Fruit fly (Drosophila melanogaster) whole organism, embryonic: ENCODE results near the gene Sec20.

ENCODE experiments used
- Abd-B ChIP-seq: fragments of 200-800 bp; sonication (Bioruptor generic); optimal IDR thresholded peaks from 2 replicates; lab custom pipeline; 2018; ENCODE audit warnings: missing biosample characterization, mild to moderate bottlenecking, missing genetic modification characterization, moderate library complexity
- Atf3 ChIP-seq: fragments of 200-800 bp; sonication (Bioruptor generic); optimal IDR thresholded peaks from 3 replicates; lab custom pipeline; 2016; ENCODE audit warnings: missing biosample characterization, missing genetic modification characterization
- CG10462 ChIP-seq: fragments of 200-800 bp; sonication (Bioruptor generic); optimal IDR thresholded peaks from 2 replicates; lab custom pipeline; 2016; ENCODE audit warnings: missing biosample characterization, missing genetic modification characterization
- CG1233 ChIP-seq: fragments of 200-800 bp; sonication (Bioruptor generic); optimal IDR thresholded peaks from 4 replicates; lab custom pipeline; 2018; ENCODE audit warnings: missing biosample characterization, mild to moderate bottlenecking, missing genetic modification characterization
- CG12391 ChIP-seq: fragments of 200-800 bp; sonication (Bioruptor generic); optimal IDR thresholded peaks from 3 replicates; lab custom pipeline; 2018; ENCODE audit warnings: missing biosample characterization, mild to moderate bottlenecking, missing genetic modification characterization, moderate library complexity
- CG13624 ChIP-seq: fragments of 200-800 bp; sonication (Bioruptor generic); optimal IDR thresholded peaks from 2 replicates; lab custom pipeline; 2016; ENCODE audit warnings: missing biosample characterization, missing genetic modification characterization
- CG17328 ChIP-seq: fragments of 200-800 bp; sonication (Bioruptor generic); IDR thresholded peaks from 2 replicates; pipeline ENCODE4 v1.3.6; 2022; ENCODE audit warnings: missing biosample characterization, missing genetic modification characterization
- CG17612 ChIP-seq: fragments of 200-800 bp; sonication (Bioruptor generic); IDR thresholded peaks from 2 replicates; pipeline ENCODE4 v1.3.6; 2022; ENCODE audit warnings: missing biosample characterization, missing genetic modification characterization
- CG18764 ChIP-seq: fragments of 200-800 bp; sonication (Bioruptor generic); optimal IDR thresholded peaks from 3 replicates; lab custom pipeline; 2016; ENCODE audit warnings: missing biosample characterization, missing genetic modification characterization
- CG30403 ChIP-seq: fragments of 200-800 bp; sonication (Bioruptor generic); optimal IDR thresholded peaks from 3 replicates; lab custom pipeline; 2016; ENCODE audit warnings: missing biosample characterization, missing genetic modification characterization
- CG3163 ChIP-seq: fragments of 200-800 bp; sonication (Bioruptor generic); optimal IDR thresholded peaks from 3 replicates; lab custom pipeline; 2016; ENCODE audit warnings: missing biosample characterization, missing genetic modification characterization
- CG32767 ChIP-seq: fragments of 200-800 bp; sonication (Bioruptor generic); IDR thresholded peaks from 2 replicates; pipeline ENCODE4 v1.3.6; 2022; ENCODE audit warnings: missing biosample characterization, missing genetic modification characterization
- CG34224 ChIP-seq: fragments of 200-800 bp; sonication (Bioruptor generic); IDR thresholded peaks from 3 replicates; pipeline ENCODE4 v1.3.6; 2022; ENCODE audit warnings: missing biosample characterization, missing genetic modification characterization; ENCODE audit not compliant: partially characterized antibody
- CG3838 ChIP-seq: fragments of 200-800 bp; sonication (Bioruptor generic); optimal IDR thresholded peaks from 3 replicates; lab custom pipeline; 2016; ENCODE audit warnings: missing biosample characterization, missing genetic modification characterization
- CG42726 ChIP-seq: fragments of 200-800 bp; sonication (Bioruptor generic); IDR thresholded peaks from 2 replicates; pipeline ENCODE4 v1.3.6; 2022; ENCODE audit warnings: missing biosample characterization, missing genetic modification characterization; ENCODE audit not compliant: partially characterized antibody
- CG4360 ChIP-seq: fragments of 200-800 bp; sonication (Bioruptor generic); IDR thresholded peaks from 2 replicates; pipeline ENCODE4 v1.3.6; 2022; ENCODE audit warnings: missing biosample characterization, missing genetic modification characterization
- CG43689 ChIP-seq: fragments of 200-800 bp; sonication (Bioruptor generic); IDR thresholded peaks from 2 replicates; pipeline ENCODE4 v1.3.6; 2022; ENCODE audit warnings: missing biosample characterization, missing genetic modification characterization
- CG6791 ChIP-seq: fragments of 200-800 bp; sonication (Bioruptor generic); IDR thresholded peaks from 3 replicates; pipeline ENCODE4 v1.3.6; 2022; ENCODE audit warnings: missing biosample characterization, missing genetic modification characterization; ENCODE audit not compliant: partially characterized antibody
- CG6854 ChIP-seq: fragments of 200-800 bp; sonication (Bioruptor generic); optimal IDR thresholded peaks from 3 replicates; lab custom pipeline; 2017; ENCODE audit warnings: missing biosample characterization, mild to moderate bottlenecking, missing genetic modification characterization
- CG7839 ChIP-seq: fragments of 200-800 bp; sonication (Bioruptor generic); optimal IDR thresholded peaks from 3 replicates; lab custom pipeline; 2018; ENCODE audit warnings: missing biosample characterization, mild to moderate bottlenecking, missing genetic modification characterization, moderate library complexity
- CG8388 ChIP-seq: fragments of 200-800 bp; sonication (Bioruptor generic); optimal IDR thresholded peaks from 2 replicates; lab custom pipeline; 2019; ENCODE audit warnings: missing biosample characterization, mild to moderate bottlenecking, missing genetic modification characterization, moderate library complexity
- CG9437 ChIP-seq: fragments of 200-800 bp; sonication (Bioruptor generic); optimal IDR thresholded peaks from 2 replicates; lab custom pipeline; 2018; ENCODE audit warnings: missing biosample characterization, mild to moderate bottlenecking, missing genetic modification characterization
- Dek ChIP-seq: fragments of 200-800 bp; sonication (Bioruptor generic); optimal IDR thresholded peaks from 3 replicates; lab custom pipeline; 2019; ENCODE audit warnings: missing biosample characterization, mild to moderate bottlenecking, missing genetic modification characterization, moderate library complexity
- Mad ChIP-seq: fragments of 200-800 bp; sonication (Bioruptor generic); optimal IDR thresholded peaks from 2 replicates; lab custom pipeline; 2016; ENCODE audit warnings: missing biosample characterization, missing genetic modification characterization
- Mes4 ChIP-seq: fragments of 200-800 bp; sonication (Bioruptor generic); optimal IDR thresholded peaks from 2 replicates; lab custom pipeline; 2016; ENCODE audit warnings: missing biosample characterization, missing genetic modification characterization
- ap ChIP-seq: fragments of 200-800 bp; sonication (Bioruptor generic); IDR thresholded peaks from 2 replicates; pipeline ENCODE4 v1.3.6; 2022; ENCODE audit warnings: missing biosample characterization, missing genetic modification characterization
- ase ChIP-seq: fragments of 200-800 bp; sonication (Bioruptor generic); IDR thresholded peaks from 3 replicates; pipeline ENCODE4 v1.3.6; 2022; ENCODE audit warnings: missing biosample characterization, missing genetic modification characterization
- bbx ChIP-seq: fragments of 200-800 bp; sonication (Bioruptor generic); IDR thresholded peaks from 2 replicates; pipeline ENCODE4 v1.3.6; 2022; ENCODE audit warnings: missing biosample characterization, missing genetic modification characterization; ENCODE audit not compliant: partially characterized antibody
- cato ChIP-seq: fragments of 200-800 bp; sonication (Bioruptor generic); optimal IDR thresholded peaks from 2 replicates; lab custom pipeline; 2016; ENCODE audit warnings: missing biosample characterization, missing genetic modification characterization, borderline replicate concordance
- crc ChIP-seq: fragments of 200-800 bp; sonication (Bioruptor generic); optimal IDR thresholded peaks from 2 replicates; lab custom pipeline; 2016; ENCODE audit warnings: missing biosample characterization, missing genetic modification characterization
- dimm ChIP-seq: fragments of 200-800 bp; sonication (Bioruptor generic); IDR thresholded peaks from 2 replicates; pipeline ENCODE4 v1.3.6; 2022; ENCODE audit warnings: missing biosample characterization, missing genetic modification characterization
- en ChIP-seq: fragments of 200-800 bp; sonication (Bioruptor generic); optimal IDR thresholded peaks from 2 replicates; lab custom pipeline; 2016; ENCODE audit warnings: missing biosample characterization, missing genetic modification characterization
- ewg ChIP-seq: fragments of 200-800 bp; sonication (Bioruptor generic); optimal IDR thresholded peaks from 3 replicates; lab custom pipeline; 2017; ENCODE audit warnings: mild to moderate bottlenecking, missing biosample characterization, missing genetic modification reagents, missing genetic modification characterization
- fd96Cb ChIP-seq: fragments of 200-800 bp; sonication (Bioruptor generic); optimal IDR thresholded peaks from 2 replicates; lab custom pipeline; 2018; ENCODE audit warnings: missing biosample characterization, mild to moderate bottlenecking, missing genetic modification characterization, moderate library complexity
- fu2 ChIP-seq: fragments of 200-800 bp; sonication (Bioruptor generic); optimal IDR thresholded peaks from 2 replicates; lab custom pipeline; 2016; ENCODE audit warnings: missing biosample characterization, missing genetic modification characterization
- gcm ChIP-seq: fragments of 200-800 bp; sonication (Bioruptor generic); optimal IDR thresholded peaks from 2 replicates; lab custom pipeline; 2019; ENCODE audit warnings: missing biosample characterization, mild to moderate bottlenecking, missing genetic modification characterization, moderate library complexity
- lmd ChIP-seq: fragments of 200-800 bp; sonication (Bioruptor generic); IDR thresholded peaks from 2 replicates; pipeline ENCODE4 v1.3.6; 2022; ENCODE audit warnings: missing biosample characterization, missing genetic modification characterization
- mirr ChIP-seq: fragments of 200-800 bp; sonication (Bioruptor generic); optimal IDR thresholded peaks from 3 replicates; lab custom pipeline; 2018; ENCODE audit warnings: missing biosample characterization, mild to moderate bottlenecking, missing genetic modification characterization
- phol ChIP-seq: fragments of 200-800 bp; sonication (Bioruptor generic); optimal IDR thresholded peaks from 3 replicates; lab custom pipeline; 2018; ENCODE audit warnings: missing biosample characterization, mild to moderate bottlenecking, missing genetic modification characterization, moderate library complexity
- ranshi ChIP-seq: fragments of 200-800 bp; sonication (Bioruptor generic); IDR thresholded peaks from 2 replicates; pipeline ENCODE4 v1.3.6; 2022; ENCODE audit warnings: missing biosample characterization, missing genetic modification characterization
- repo ChIP-seq: fragments of 200-800 bp; sonication (Bioruptor generic); optimal IDR thresholded peaks from 2 replicates; lab custom pipeline; 2016; ENCODE audit warnings: missing biosample characterization, missing genetic modification characterization
- ro ChIP-seq: fragments of 200-800 bp; sonication (Bioruptor generic); IDR thresholded peaks from 2 replicates; pipeline ENCODE4 v1.3.6; 2022; ENCODE audit warnings: missing biosample characterization, missing genetic modification characterization
- scrt ChIP-seq: fragments of 200-800 bp; sonication (Bioruptor generic); optimal IDR thresholded peaks from 2 replicates; lab custom pipeline; 2018; ENCODE audit warnings: missing biosample characterization, mild to moderate bottlenecking, missing genetic modification characterization, moderate library complexity
- sens ChIP-seq: fragments of 200-800 bp; sonication (Bioruptor generic); peaks from one replicate; lab custom pipeline; 2016; ENCODE audit warnings: missing biosample characterization, missing genetic modification characterization
- sim ChIP-seq: fragments of 200-800 bp; sonication (Bioruptor generic); IDR thresholded peaks from 2 replicates; pipeline ENCODE4 v1.3.6; 2022; ENCODE audit warnings: missing biosample characterization, missing genetic modification characterization
- sima ChIP-seq: fragments of 200-800 bp; sonication (Bioruptor generic); optimal IDR thresholded peaks from 2 replicates; lab custom pipeline; 2016; ENCODE audit warnings: missing biosample characterization, missing genetic modification characterization
- slou ChIP-seq: fragments of 200-800 bp; sonication (Bioruptor generic); optimal IDR thresholded peaks from 3 replicates; lab custom pipeline; 2016; ENCODE audit warnings: missing biosample characterization, missing genetic modification characterization
- sna ChIP-seq: fragments of 200-800 bp; sonication (Bioruptor generic); IDR thresholded peaks from 2 replicates; pipeline ENCODE4 v1.3.6; 2022; ENCODE audit warnings: missing biosample characterization, missing genetic modification characterization; ENCODE audit not compliant: partially characterized antibody
- tgo ChIP-seq: fragments of 200-800 bp; sonication (Bioruptor generic); IDR thresholded peaks from 3 replicates; pipeline ENCODE4 v1.3.6; 2022; ENCODE audit warnings: missing biosample characterization, missing genetic modification characterization
- twi ChIP-seq: fragments of 200-800 bp; optimal IDR thresholded peaks from 2 replicates; lab custom pipeline; 2019; ENCODE audit warnings: missing biosample characterization, mild to moderate bottlenecking, missing genetic modification characterization, moderate library complexity
- usp ChIP-seq: fragments of >200 bp; optimal IDR thresholded peaks from 2 replicates; lab custom pipeline; 2017; ENCODE audit warnings: missing biosample characterization, missing genetic modification characterization
- vfl ChIP-seq: fragments of 200-800 bp; sonication (Bioruptor generic); optimal IDR thresholded peaks from 2 replicates; lab custom pipeline; 2016; ENCODE audit warnings: missing biosample characterization, missing genetic modification characterization

The Sec20 gene

DNA sequence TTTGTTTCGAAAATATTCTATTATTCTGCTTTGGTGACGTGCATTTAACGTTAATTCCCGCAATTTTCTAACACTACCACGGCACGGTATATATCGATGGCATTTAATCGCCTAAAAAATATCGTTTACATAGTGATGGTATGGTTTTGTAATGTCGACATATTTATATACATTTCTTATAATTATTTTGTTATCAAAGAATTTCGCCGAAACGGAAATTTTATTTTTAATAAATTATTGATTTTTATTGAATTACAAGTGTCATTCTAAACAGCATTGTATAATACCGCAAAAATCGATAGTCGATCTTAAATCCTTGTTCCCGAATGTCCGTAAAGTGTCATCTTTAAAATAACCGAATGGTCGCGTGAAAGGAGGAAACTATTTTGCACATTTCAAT lies at the start of gene Sec20, which contains the start of gene dgrn (continued):
- TF ChIP-seq CG18764 (GFP tag; lab: Kevin White, UChicago) (peak; percentile 63), en (GFP tag; lab: Kevin White, UChicago) (no peak), CG32767 (GFP tag; lab: Robert Waterston, UW) (peak; percentile 55; the same call in 1 of the 2 replicates), sens (peak; percentile 86), cato (GFP tag; lab: Kevin White, UChicago) (peak; percentile 50), CG12391 (tag; lab: Kevin White, UChicago) (peak; percentile 88), usp (GFP tag; lab: Kevin White, UChicago) (no peak), bbx (GFP tag; lab: Robert Waterston, UW) (peak; percentile 94), repo (GFP tag; lab: Kevin White, UChicago) (no peak), CG7839 (tag; lab: Kevin White, UChicago) (peak; percentile 62), phol (tag; lab: Kevin White, UChicago) (peak; percentile 87), fu2 (GFP tag; lab: Kevin White, UChicago) (no peak), ase (no peak; the same call in 2 of the 3 replicates), CG34224 (GFP tag; lab: Robert Waterston, UW) (peak; percentile 90), ewg (GFP tag; lab: Kevin White, UChicago) (peak; percentile 18), CG42726 (GFP tag; lab: Robert Waterston, UW) (peak; percentile 87), CG6791 (peak; percentile 92), CG13624 (GFP tag; lab: Kevin White, UChicago) (peak; percentile 25), CG1233 (peak; percentile 13), Mes4 (GFP tag; lab: Kevin White, UChicago) (peak; percentile 25), CG4360 (GFP tag; lab: Robert Waterston, UW) (no peak), vfl (GFP tag; lab: Kevin White, UChicago) (peak; percentile 57), Mad (GFP tag; lab: Kevin White, UChicago) (peak; percentile 48), mirr (GFP tag; lab: Kevin White, UChicago) (no peak), sna (peak; percentile 95), crc (GFP tag; lab: Kevin White, UChicago) (no peak), slou (GFP tag; lab: Kevin White, UChicago) (peak; percentile 59), twi (tag; lab: Kevin White, UChicago) (peak; percentile 60), ranshi (GFP tag; lab: Robert Waterston, UW) (0 out of 2 replicates have a peak, but pooled peaks have one; percentile 21), sima (GFP tag; lab: Kevin White, UChicago) (no peak), CG17612 (GFP tag; lab: Robert Waterston, UW) (no peak), ap (no peak), CG6854 (no peak), CG9437 (peak; percentile 55), scrt (GFP tag; lab: Kevin White, UChicago) (no peak), tgo (GFP tag; lab: Robert Waterston, UW) (peak; percentile 51), Atf3 (peak; percentile 2), dimm (no peak), CG10462 (GFP tag; lab: Kevin White, UChicago) (peak; percentile 31), fd96Cb (peak; percentile 31), CG30403 (peak; percentile 84), CG17328 (GFP tag; lab: Robert Waterston, UW) (no peak), Abd-B (GFP tag; lab: Kevin White, UChicago) (peak; percentile 60), lmd (peak; percentile 30; the same call in 1 of the 2 replicates), sim (GFP tag; lab: Robert Waterston, UW) (no peak), CG3163 (GFP tag; lab: Kevin White, UChicago) (no peak), gcm (peak; percentile 61), ro (GFP tag; lab: Robert Waterston, UW) (no peak), CG43689 (GFP tag; lab: Robert Waterston, UW) (no peak), CG3838 (GFP tag; lab: Kevin White, UChicago) (no peak), Dek (peak; percentile 62), CG8388 (GFP tag; lab: Kevin White, UChicago) (peak; percentile 66)
